Fruit fly (Drosophila melanogaster): Measurements from ENCODE around the gene vers.
A peak's percentile ranks its signal among the peaks of the same experiment; 100 is the strongest.

The vers gene

dm6 chr3L:12109045-12109632 is 6.8 kb upstream of the vers start:
- no peak for TF ChIP-seq noc (tag; optimal IDR thresholded peaks at IDR 0.05)

- no peak for TF ChIP-seq noc (tag; optimal IDR thresholded peaks at IDR 0.05)
Observed at dm6 chr3L:12111081-12111958, 4.6 kb upstream of the vers start.

- TF ChIP-seq noc (tag; optimal IDR thresholded peaks at IDR 0.05): no peak
Observed at dm6 chr3L:12112967-12113366, 2.9 kb upstream of the vers start.

dm6 chr3L:12113589-12113988 is 2.3 kb upstream of the vers start:
- TF ChIP-seq noc (tag; optimal IDR thresholded peaks at IDR 0.05): no peak

dm6 chr3L:12114188-12114587 is 1.7 kb upstream of the vers start:
- TF ChIP-seq noc (tag; optimal IDR thresholded peaks at IDR 0.05): no peak

dm6 chr3L:12115103-12115502 is 798 bp upstream of the vers start:
- no peak for TF ChIP-seq noc (tag; optimal IDR thresholded peaks at IDR 0.05)

- TF ChIP-seq noc (tag; optimal IDR thresholded peaks at IDR 0.05): no peak
Observed at dm6 chr3L:12118156-12118555, 2.3 kb downstream of the vers start, which contains the start of gene ssp. TSS of gene ssp (plus strand) at chr3L:12118257.

dm6 chr3L:12118631-12119030 is 2.7 kb downstream of the vers start:
- TF ChIP-seq noc (tag; optimal IDR thresholded peaks at IDR 0.05): no peak

- TF ChIP-seq noc (tag; optimal IDR thresholded peaks at IDR 0.05): no peak
Observed at dm6 chr3L:12119875-12120485, 4.1 kb downstream of the vers start, which contains the start of gene CG11560. TSS of gene CG11560 (plus strand) at chr3L:12120019.

dm6 chr3L:12122891-12123290 is 7.0 kb downstream of the vers start:
- no peak for TF ChIP-seq noc (tag; optimal IDR thresholded peaks at IDR 0.05)

- TF ChIP-seq noc (tag; optimal IDR thresholded peaks at IDR 0.05): no peak
Observed at dm6 chr3L:12124138-12124583, 8.3 kb downstream of the vers start.

dm6 chr3L:12124975-12125374 is 9.1 kb downstream of the vers start, which contains the start of gene yps:
TSS of gene yps (minus strand) at chr3L:12125150.
- peak; percentile 66 for TF ChIP-seq noc (tag; optimal IDR thresholded peaks at IDR 0.05)

dm6 chr3L:12127294-12128029 is 11.6 kb downstream of the vers start, which contains the start of the genes Ir68b and CG34241:
TSS of gene Ir68b (minus strand) at chr3L:12127394.
TSS of gene CG34241 (plus strand) at chr3L:12127979.
- no peak for TF ChIP-seq noc (tag; optimal IDR thresholded peaks at IDR 0.05)

- TF ChIP-seq noc (tag; optimal IDR thresholded peaks at IDR 0.05): no peak
Observed at dm6 chr3L:12129111-12129510, 13.2 kb downstream of the vers start, which contains the start of gene Lsp2. TSS of gene Lsp2 (plus strand) at chr3L:12129393.

dm6 chr3L:12131918-12132317 is 16.0 kb downstream of the vers start, which contains the start of gene DEF8:
TSS of gene DEF8 (plus strand) at chr3L:12132146.
- peak; percentile 62 for TF ChIP-seq noc (tag; optimal IDR thresholded peaks at IDR 0.05)

dm6 chr3L:12136630-12137029 is 20.7 kb downstream of the vers start, which contains the start of the genes CG5645 and Atg12:
TSS of gene CG5645 (minus strand) at chr3L:12136706.
TSS of gene Atg12 (plus strand) at chr3L:12136967.
- TF ChIP-seq noc (tag; optimal IDR thresholded peaks at IDR 0.05): peak; percentile 56

Data from whole organism, larva.